Worm (Caenorhabditis elegans) whole organism, dauer: ENCODE data around the gene K07E3.9.

Experiments used
- unc-62 ChIP-seq: sonication (generic microtip); optimal IDR thresholded peaks from 2 replicates; lab custom pipeline; 2017; ENCODE audit warnings: missing biosample characterization, missing genetic modification reagents, missing genetic modification characterization

Gene K07E3.9

ce11 chrX:8089266-8089909 is 18.6 kb upstream of the K07E3.9 start:
- no peak for TF ChIP-seq unc-62 (GFP tag; lab: Kevin White, UChicago)

ce11 chrX:8089916-8090315 is 18.1 kb upstream of the K07E3.9 start:
- TF ChIP-seq unc-62 (GFP tag; lab: Kevin White, UChicago): no peak

DNA sequence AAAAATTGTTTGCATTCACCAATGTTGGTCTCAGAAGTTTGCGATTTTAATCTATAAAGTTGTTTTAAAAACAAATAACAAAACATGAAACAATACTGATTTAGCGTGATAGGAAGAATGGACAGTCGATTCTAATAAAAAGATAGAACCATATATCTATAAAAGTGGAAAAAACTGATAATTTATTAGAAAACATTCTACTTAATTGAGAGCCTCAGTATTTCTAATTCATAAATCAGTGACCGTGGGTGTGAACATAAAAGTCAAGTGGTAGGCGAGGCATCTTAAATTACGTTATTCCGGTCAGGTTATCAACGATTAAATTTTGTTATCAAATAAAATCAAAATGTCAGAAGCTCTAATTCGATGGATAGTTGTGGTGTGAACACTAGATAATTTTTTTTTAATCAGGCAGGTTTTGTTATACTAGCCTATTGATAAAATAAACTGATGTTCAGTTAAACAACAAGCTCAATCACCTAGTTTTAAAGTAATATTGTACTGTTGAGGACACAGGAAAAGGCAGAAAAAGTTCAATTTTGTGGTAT is 9.1 kb upstream of the K07E3.9 start, which contains the start of gene catp-5:
catp-5 (minus strand) TSS at position 51 of the 548 bp plus-strand sequence.
- TF ChIP-seq unc-62 (GFP tag; lab: Kevin White, UChicago): no peak

DNA sequence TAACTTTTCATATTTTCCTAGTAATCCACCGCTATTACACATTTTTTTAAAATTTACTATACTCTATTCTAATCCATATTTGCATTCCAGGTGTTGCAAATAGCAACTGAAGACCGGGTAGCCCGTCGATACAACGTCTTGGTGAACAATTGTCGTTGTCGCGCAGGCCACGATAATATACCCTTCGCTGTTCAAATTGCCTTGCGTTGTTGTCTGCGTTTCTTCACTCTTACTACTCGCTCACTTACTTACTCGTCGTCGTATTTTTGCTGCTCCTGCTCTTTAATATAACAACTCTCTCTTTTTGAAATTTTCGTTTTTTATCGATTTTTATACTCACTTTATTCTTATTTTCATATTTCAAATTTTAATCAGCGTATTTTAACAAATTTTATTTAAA is 4.1 kb upstream of the K07E3.9 start, which contains the start of gene K07E3.2:
K07E3.2 (plus strand) TSS at position 400 of the 400 bp plus-strand sequence.
- no peak for TF ChIP-seq unc-62 (GFP tag; lab: Kevin White, UChicago)

DNA sequence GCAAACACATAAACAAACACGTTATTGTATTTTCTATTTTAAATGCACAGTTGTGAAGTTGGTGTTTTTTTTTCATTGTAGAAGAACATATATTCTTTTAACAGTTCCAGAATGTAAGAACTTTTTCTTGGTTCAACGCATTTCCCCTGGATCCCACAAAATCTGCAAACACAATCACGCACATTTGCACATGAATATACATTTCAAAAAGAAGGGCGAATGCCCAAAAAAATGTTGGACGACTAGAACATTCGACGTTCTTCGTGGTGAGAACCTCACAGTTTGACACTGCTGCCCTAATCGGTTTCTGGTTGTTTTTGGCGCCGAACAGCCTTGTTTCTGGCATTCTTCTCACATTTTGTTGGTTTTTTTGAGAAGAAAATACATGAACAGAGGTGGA is 1.5 kb downstream of the K07E3.9 start:
- TF ChIP-seq unc-62 (GFP tag; lab: Kevin White, UChicago): no peak

DNA sequence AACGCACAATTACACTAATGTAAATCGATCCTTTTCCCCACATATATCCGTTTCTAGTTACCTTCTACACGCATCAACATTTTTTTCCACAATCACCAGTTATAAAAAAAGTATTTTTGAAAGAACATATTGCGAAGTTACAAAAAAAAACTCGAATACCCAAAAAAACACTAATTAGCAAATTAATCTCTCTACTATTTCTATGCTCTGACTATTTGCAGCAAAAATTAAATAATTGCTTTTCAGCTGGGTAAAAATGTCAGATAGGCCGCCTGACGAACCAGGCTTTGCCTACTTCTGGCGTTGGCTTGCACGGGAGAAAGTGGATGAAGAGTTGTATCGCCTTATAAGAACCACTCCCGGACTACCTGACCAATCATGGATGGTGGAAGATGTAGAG is 2.2 kb downstream of the K07E3.9 start, which contains the start of gene K07E3.1:
K07E3.1 (plus strand) TSS at position 247 of the 400 bp plus-strand sequence.
- TF ChIP-seq unc-62 (GFP tag; lab: Kevin White, UChicago): no peak

DNA sequence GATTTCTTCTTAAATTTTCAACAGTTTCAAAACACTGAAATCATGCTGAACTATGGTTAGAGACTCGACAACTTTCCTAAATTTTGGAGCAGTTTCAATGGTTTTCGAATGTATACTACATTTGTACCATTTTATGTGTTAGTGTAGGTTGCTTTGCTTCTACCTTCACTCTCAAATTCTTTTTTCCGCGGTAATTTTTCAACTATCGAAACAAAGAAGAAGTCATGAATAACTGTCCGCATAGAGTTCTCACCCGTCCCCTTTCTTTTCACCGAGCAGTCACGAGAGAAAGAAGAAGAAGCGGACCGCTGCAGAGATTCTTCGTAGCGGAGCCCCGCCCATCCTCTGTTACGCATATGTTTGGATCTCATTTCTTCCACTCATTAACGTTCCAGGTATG is 8.1 kb downstream of the K07E3.9 start, which contains the start of gene hlh-8:
hlh-8 (plus strand) TSS at position 301 of the 400 bp plus-strand sequence.
- no peak for TF ChIP-seq unc-62 (GFP tag; lab: Kevin White, UChicago)

DNA sequence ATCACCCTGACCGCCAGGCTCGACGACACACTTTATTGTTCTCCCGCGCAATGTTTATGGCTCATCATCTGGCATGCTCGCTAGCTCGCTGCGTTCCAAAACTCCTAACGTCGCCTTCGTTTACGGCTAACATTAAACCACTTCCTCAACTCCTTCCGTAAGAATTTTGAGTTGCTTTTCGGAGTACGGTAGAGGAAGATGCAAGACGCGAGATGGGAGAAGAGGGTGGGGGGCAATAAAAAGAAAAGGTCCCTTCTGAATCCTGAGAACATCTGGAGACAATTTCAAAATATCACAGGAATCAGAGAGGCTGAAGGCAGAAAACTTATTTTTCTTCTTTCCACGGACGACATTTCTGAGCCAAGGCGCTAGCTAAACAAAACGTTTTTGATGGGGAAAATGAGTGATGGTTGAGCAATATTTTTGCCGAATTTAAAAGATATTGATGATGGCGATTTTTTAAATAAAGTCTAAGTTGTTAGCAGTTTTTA is 9.9 kb downstream of the K07E3.9 start:
- no peak for TF ChIP-seq unc-62 (GFP tag; lab: Kevin White, UChicago)

DNA sequence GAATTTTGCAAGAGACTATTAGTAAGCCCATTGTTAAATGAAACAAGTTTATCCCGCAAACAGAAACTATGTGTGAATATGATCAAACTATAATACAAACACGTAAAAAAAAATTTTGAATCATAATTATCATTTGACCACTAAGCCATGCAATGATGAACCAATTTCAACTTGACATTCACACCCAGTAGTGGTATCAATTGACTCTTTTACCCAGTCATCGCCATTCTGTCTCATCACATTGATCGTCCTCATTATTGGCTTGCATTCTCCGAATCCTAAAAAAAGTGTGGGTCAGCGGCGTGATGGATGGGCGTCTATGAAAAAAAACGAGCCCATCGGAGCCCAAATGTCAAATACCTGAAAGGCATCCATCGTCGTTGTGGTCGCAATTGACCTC is 12.3 kb downstream of the K07E3.9 start:
- no peak for TF ChIP-seq unc-62 (GFP tag; lab: Kevin White, UChicago)

DNA sequence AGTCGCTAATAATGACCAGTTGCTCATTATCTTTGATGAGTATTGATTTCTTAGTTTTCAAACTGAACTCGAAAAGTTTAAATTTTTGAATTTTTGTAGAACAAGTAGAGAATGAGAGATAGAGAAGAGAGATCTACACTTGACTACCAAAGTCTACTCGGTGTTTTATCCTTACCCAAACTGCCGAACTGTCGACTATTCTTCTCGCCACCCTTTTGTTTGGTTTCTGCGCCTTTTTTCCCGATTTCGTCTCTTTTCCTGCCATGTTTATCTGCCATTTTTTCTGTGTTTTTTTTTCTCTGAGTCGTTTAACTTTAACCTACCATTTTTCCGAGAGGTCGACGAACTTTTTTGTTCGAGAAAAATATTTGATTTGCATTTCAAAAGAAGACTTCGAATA is 15.2 kb downstream of the K07E3.9 start, which contains the start of gene C02B8.12:
C02B8.12 (minus strand) TSS at position 175 of the 400 bp plus-strand sequence.
- TF ChIP-seq unc-62 (GFP tag; lab: Kevin White, UChicago): no peak

- no peak for TF ChIP-seq unc-62 (GFP tag; lab: Kevin White, UChicago)
These were observed 21.5 kb downstream of the K07E3.9 start, which contains the start of gene frpr-1 for ce11 chrX:8129543-8129942. TSS of gene frpr-1 (minus strand) at chrX:8129643.

DNA sequence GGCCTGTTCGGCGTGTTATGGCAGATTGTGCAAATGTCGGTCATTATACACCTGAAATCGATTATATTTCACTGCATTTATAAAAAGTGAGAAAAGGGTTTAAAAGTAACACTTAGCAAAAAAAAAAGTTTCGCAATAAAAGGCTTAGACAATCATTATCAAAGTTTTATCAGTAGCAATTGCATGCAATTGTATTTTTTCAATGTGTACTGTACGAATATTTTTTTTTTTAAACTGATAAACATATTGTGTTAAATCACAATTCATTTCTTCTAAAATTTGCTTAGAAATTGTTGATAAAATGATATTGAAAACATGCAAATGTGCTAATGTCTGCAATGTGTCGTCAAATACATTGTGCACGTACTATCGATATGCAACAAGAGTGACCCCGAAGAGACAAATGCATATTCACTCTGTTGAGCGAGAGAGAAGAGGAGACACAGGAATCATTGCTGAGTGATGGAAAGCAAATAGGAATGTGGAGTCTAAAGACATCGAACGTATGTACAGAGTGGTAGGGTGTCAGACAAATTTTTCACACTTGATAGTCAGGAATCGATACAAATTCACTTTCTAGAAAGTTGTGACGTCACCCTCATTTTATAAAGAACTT is 28.4 kb downstream of the K07E3.9 start, which contains the start of gene C02B8.6:
C02B8.6 (minus strand) TSS at position 51 of the 616 bp plus-strand sequence.
- TF ChIP-seq unc-62 (GFP tag; lab: Kevin White, UChicago): no peak

DNA sequence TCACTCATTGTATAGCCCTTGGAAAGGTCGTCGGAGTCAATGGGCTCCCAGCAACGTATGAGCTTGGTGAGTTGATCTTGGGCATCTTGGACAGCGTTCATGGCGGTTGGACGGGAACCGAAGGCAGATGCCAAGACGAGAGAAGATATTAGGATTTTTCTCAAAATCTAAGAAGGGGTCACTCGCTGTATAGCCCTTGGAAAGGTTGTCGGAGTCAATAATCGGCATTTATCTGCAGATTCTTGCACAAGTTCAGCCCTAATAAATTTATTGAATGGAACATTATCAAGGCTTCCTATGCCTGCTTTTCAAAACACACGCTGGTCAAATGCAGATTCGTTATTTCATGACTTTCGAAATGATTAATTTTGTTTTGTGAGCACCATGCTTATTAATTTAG is 29.8 kb downstream of the K07E3.9 start, which contains the start of gene C02B8.7:
C02B8.7 (minus strand) TSS at position 101 of the 400 bp plus-strand sequence.
- TF ChIP-seq unc-62 (GFP tag; lab: Kevin White, UChicago): no peak

DNA sequence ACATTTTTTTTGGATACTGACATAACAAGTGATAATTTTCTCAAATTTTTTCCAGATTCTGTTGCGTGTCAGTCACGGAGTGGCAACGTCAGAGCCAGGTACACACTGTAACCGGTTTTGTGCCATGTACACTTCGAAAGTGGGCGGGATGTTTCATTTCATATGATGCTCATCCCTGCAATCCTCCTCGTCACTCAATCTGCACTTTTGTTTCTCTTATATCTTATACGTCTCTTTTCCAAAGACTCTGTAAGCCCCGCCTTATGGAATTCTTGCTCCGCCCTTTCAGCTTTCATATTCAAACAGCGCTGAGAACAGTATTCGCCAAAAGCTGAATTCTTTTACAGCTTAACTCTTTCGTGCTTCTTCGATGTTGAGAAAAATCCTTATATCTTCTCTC is 31.1 kb downstream of the K07E3.9 start, which contains the start of gene C02B8.3:
C02B8.3 (plus strand) TSS at position 301 of the 400 bp plus-strand sequence.
- no peak for TF ChIP-seq unc-62 (GFP tag; lab: Kevin White, UChicago)

DNA sequence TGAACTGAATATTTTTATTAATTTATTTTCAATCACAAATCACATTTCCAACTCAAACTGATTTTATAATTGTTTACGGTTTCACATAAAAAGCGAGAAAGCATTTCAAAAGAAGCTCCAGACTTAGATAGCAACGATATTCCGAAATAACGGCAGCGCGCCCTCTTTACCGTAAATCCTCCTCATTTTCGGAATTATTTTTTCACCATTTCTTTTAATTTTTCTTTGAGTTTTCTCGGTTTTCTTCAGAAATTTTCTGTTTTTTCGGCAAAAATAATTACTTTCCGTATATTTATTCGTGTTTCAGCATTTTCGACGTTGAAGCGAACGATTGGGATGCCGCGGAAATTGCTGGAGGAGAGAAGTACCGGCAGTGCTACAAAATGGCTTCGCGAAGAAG is 39.4 kb downstream of the K07E3.9 start, which contains the start of gene C02B8.1:
C02B8.1 (plus strand) TSS at position 301 of the 400 bp plus-strand sequence.
- no peak for TF ChIP-seq unc-62 (GFP tag; lab: Kevin White, UChicago)

DNA sequence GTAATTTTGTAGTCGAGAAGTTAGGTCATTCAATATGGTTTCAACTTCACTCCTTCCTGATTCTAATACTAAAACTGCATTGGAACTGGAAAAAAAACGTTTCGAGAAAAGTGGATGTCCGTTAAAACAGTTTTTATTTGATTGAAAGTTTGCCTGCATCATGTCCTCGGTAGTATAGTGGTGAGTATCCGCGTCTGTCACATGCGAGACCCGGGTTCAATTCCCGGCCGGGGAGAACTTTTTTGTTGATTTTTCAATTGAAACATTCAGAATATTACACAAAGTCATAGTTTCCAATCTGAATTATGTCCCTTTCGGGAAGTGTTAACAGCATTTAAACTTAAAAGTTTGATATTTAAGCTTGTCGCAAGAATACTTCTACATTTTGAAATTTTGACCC is 41.0 kb downstream of the K07E3.9 start:
- TF ChIP-seq unc-62 (GFP tag; lab: Kevin White, UChicago): no peak
